Fruit fly (Drosophila melanogaster): ENCODE results near the gene odd.

dm6 chr2L:3569892-3570291 lies 36.7 kb downstream of the odd start:
- TF ChIP-seq CG8478 (optimal IDR thresholded peaks at IDR 0.05) (no peak), pan (optimal IDR thresholded peaks at IDR 0.05) (no peak), EcR (GFP tag; optimal IDR thresholded peaks at IDR 0.05) (no peak)
